Fruit fly (Drosophila melanogaster) whole organism, embryonic: Measurements from ENCODE around the gene Pex1.

ENCODE experiments used
- CG4730 ChIP-seq: fragments of 200-800 bp; sonication (Bioruptor generic); IDR thresholded peaks from 2 replicates; pipeline ENCODE4 v1.3.6; 2022; ENCODE audit warnings: missing biosample characterization, missing genetic modification characterization
- HLH3B ChIP-seq: fragments of 200-800 bp; sonication (Bioruptor generic); IDR thresholded peaks from 2 replicates; pipeline ENCODE4 v1.3.6; 2022; ENCODE audit warnings: missing biosample characterization, missing genetic modification characterization
- Opbp ChIP-seq: fragments of 200-800 bp; sonication (Bioruptor generic); IDR thresholded peaks from 3 replicates; pipeline ENCODE4 v1.3.6; 2022; ENCODE audit warnings: missing biosample characterization, missing genetic modification characterization; ENCODE audit not compliant: partially characterized antibody
- h ChIP-seq: fragments of >200 bp; optimal IDR thresholded peaks from 2 replicates; lab custom pipeline; 2017
- kni ChIP-seq: fragments of 200-800 bp; sonication (Bioruptor generic); optimal IDR thresholded peaks from 3 replicates; lab custom pipeline; 2017; ENCODE audit warnings: mild to moderate bottlenecking, missing biosample characterization, missing genetic modification reagents, missing genetic modification characterization
- lola ChIP-seq, 3 experiments: fragments of >200 bp in 2 of 3; fragments of 200-800 bp in 1 of 3; sonication (Bioruptor generic) in 1 of 3; optimal IDR thresholded peaks; 2 replicates each; lab custom pipeline; 2017 to 2019; ENCODE audit warnings: missing biosample characterization in 3 of 3, missing genetic modification characterization in 3 of 3, mild to moderate bottlenecking in 1 of 3, moderate library complexity in 1 of 3

- TF ChIP-seq lola (GFP tag; optimal IDR thresholded peaks at IDR 0.05; lab: Kevin White, UChicago): no peak
- TF ChIP-seq h: no peak
- TF ChIP-seq Opbp (GFP tag; lab: Robert Waterston, UW): peak; percentile 30; the same call in 1 of the 3 replicates
- no peak for TF ChIP-seq HLH3B (GFP tag; lab: Robert Waterston, UW)
- peak; percentile 51 for TF ChIP-seq kni (GFP tag; lab: Kevin White, UChicago)
- no peak for TF ChIP-seq CG4730 (GFP tag; lab: Robert Waterston, UW)
These were observed 18.5 kb upstream of the Pex1 start, which contains the start of the genes CG13484 and Frl for dm6 chr3L:14053073-14053643.
